Worm (Caenorhabditis elegans) whole organism, L3 larva: ENCODE data around the gene cyn-2.

Source experiments
- R02D3.7 ChIP-seq: fragments of 150-350 bp; optimal IDR thresholded peaks from 2 replicates; lab custom pipeline; 2014; ENCODE audit warnings: missing biosample characterization, missing genetic modification characterization
- ZK546.5 ChIP-seq: sonication (generic microtip); optimal IDR thresholded peaks from 2 replicates; lab custom pipeline; 2017; ENCODE audit warnings: missing biosample characterization, missing genetic modification characterization
- aly-2 ChIP-seq: fragments of 150-350 bp; optimal IDR thresholded peaks from 2 replicates; lab custom pipeline; 2014; ENCODE audit warnings: missing biosample characterization, missing genetic modification characterization
- ama-1 ChIP-seq: fragments of 150-350 bp; optimal IDR thresholded peaks from 2 replicates; lab custom pipeline; 2018
- ceh-16 ChIP-seq: sonication (generic microtip); optimal IDR thresholded peaks from 2 replicates; lab custom pipeline; 2017; ENCODE audit warnings: missing biosample characterization, missing genetic modification characterization
- ceh-28 ChIP-seq: fragments of 150-350 bp; optimal IDR thresholded peaks from 2 replicates; lab custom pipeline; 2014; ENCODE audit warnings: missing biosample characterization, missing genetic modification reagents, missing genetic modification characterization
- ceh-82 ChIP-seq: fragments of 150-350 bp; optimal IDR thresholded peaks from 2 replicates; lab custom pipeline; 2014; ENCODE audit warnings: missing biosample characterization, missing genetic modification characterization
- ceh-9 ChIP-seq: sonication (generic microtip); optimal IDR thresholded peaks from 2 replicates; lab custom pipeline; 2018; ENCODE audit warnings: missing biosample characterization, missing genetic modification characterization
- daf-12 ChIP-seq: fragments of 150-350 bp; optimal IDR thresholded peaks from 2 replicates; lab custom pipeline; 2014; ENCODE audit warnings: missing biosample characterization, missing genetic modification reagents, missing genetic modification characterization
- egl-27 ChIP-seq: sonication (generic microtip); optimal IDR thresholded peaks from 4 replicates; lab custom pipeline; 2017; ENCODE audit warnings: missing biosample characterization, missing genetic modification reagents, missing genetic modification characterization
- egl-5 ChIP-seq: fragments of 150-350 bp; optimal IDR thresholded peaks from 2 replicates; lab custom pipeline; 2017; ENCODE audit warnings: missing biosample characterization, missing genetic modification reagents, missing genetic modification characterization, inconsistent platforms
- elt-1 ChIP-seq: fragments of 150-350 bp; optimal IDR thresholded peaks from 2 replicates; lab custom pipeline; 2014; ENCODE audit warnings: missing biosample characterization, missing genetic modification characterization
- elt-2 ChIP-seq: sonication (generic microtip); optimal IDR thresholded peaks from 2 replicates; lab custom pipeline; 2016; ENCODE audit warnings: missing genetic modification reagents, mild to moderate bottlenecking, missing genetic modification characterization, missing compliant biosample characterization
- elt-3 ChIP-seq, 3 experiments: fragments of 150-350 bp in 1 of 3; sonication (generic microtip) in 2 of 3; optimal IDR thresholded peaks; 2 replicates in 2 of 3; 4 replicates in 1 of 3; lab custom pipeline; 2014 to 2017; ENCODE audit warnings: missing biosample characterization in 3 of 3, missing genetic modification characterization in 3 of 3
- eor-1 ChIP-seq, 2 experiments: fragments of 150-350 bp; optimal IDR thresholded peaks; 2 replicates each; lab custom pipeline; 2014 to 2018; ENCODE audit warnings: missing biosample characterization in 2 of 2, missing genetic modification characterization in 2 of 2
- fkh-10 ChIP-seq: sonication (generic microtip); optimal IDR thresholded peaks from 2 replicates; lab custom pipeline; 2017; ENCODE audit warnings: missing biosample characterization, missing genetic modification reagents, missing genetic modification characterization
- fkh-2 ChIP-seq: fragments of 150-350 bp; optimal IDR thresholded peaks from 2 replicates; lab custom pipeline; 2014; ENCODE audit warnings: missing biosample characterization, missing genetic modification reagents, missing genetic modification characterization
- fos-1 ChIP-seq: fragments of 150-350 bp; optimal IDR thresholded peaks from 2 replicates; lab custom pipeline; 2014; ENCODE audit warnings: missing biosample characterization, missing genetic modification characterization
- hmg-11 ChIP-seq: sonication (generic microtip); optimal IDR thresholded peaks from 2 replicates; lab custom pipeline; 2016; ENCODE audit warnings: missing genetic modification characterization, missing compliant biosample characterization
- jun-1 ChIP-seq: fragments of 150-350 bp; optimal IDR thresholded peaks from 2 replicates; lab custom pipeline; 2014; ENCODE audit warnings: missing biosample characterization, missing genetic modification reagents, missing genetic modification characterization
- lin-15B ChIP-seq: fragments of 150-350 bp; optimal IDR thresholded peaks from 2 replicates; lab custom pipeline; 2014; ENCODE audit warnings: missing biosample characterization, missing genetic modification characterization
- lin-39 ChIP-seq: fragments of 150-350 bp; optimal IDR thresholded peaks from 2 replicates; lab custom pipeline; 2018; ENCODE audit warnings: missing biosample characterization, missing genetic modification reagents, missing genetic modification characterization
- lsy-12 ChIP-seq: sonication (generic microtip); optimal IDR thresholded peaks from 2 replicates; lab custom pipeline; 2016; ENCODE audit warnings: mild to moderate bottlenecking, missing genetic modification characterization, missing compliant biosample characterization
- mdl-1 ChIP-seq: fragments of 150-350 bp; optimal IDR thresholded peaks from 2 replicates; lab custom pipeline; 2014; ENCODE audit warnings: missing biosample characterization, missing genetic modification characterization
- mml-1 ChIP-seq: fragments of 150-350 bp; sonication (generic microtip); optimal IDR thresholded peaks from 3 replicates; lab custom pipeline; 2014; ENCODE audit warnings: missing biosample characterization, missing genetic modification characterization
- nfya-1 ChIP-seq: sonication (generic microtip); optimal IDR thresholded peaks from 2 replicates; lab custom pipeline; 2017; ENCODE audit warnings: missing genetic modification characterization, mild to moderate bottlenecking, missing compliant biosample characterization, antibody characterized with exemption, moderate library complexity; ENCODE audit not compliant: insufficient read depth
- nhr-11 ChIP-seq: fragments of 150-350 bp; optimal IDR thresholded peaks from 2 replicates; lab custom pipeline; 2014; ENCODE audit warnings: missing biosample characterization, missing genetic modification characterization
- nhr-12 ChIP-seq: fragments of 150-350 bp; optimal IDR thresholded peaks from 2 replicates; lab custom pipeline; 2014; ENCODE audit warnings: missing biosample characterization, missing genetic modification characterization
- nhr-23 ChIP-seq: fragments of 150-350 bp; optimal IDR thresholded peaks from 2 replicates; lab custom pipeline; 2014; ENCODE audit warnings: missing biosample characterization, missing genetic modification reagents, missing genetic modification characterization
- nhr-237 ChIP-seq: fragments of 150-350 bp; optimal IDR thresholded peaks from 2 replicates; lab custom pipeline; 2014; ENCODE audit warnings: missing biosample characterization, missing genetic modification characterization
- nhr-25 ChIP-seq: sonication (generic microtip); optimal IDR thresholded peaks from 2 replicates; lab custom pipeline; 2017; ENCODE audit warnings: missing biosample characterization, missing genetic modification characterization
- nhr-28 ChIP-seq: fragments of 150-350 bp; optimal IDR thresholded peaks from 2 replicates; lab custom pipeline; 2014; ENCODE audit warnings: missing biosample characterization, missing genetic modification characterization
- nhr-43 ChIP-seq: sonication (generic microtip); optimal IDR thresholded peaks from 2 replicates; lab custom pipeline; 2016; ENCODE audit warnings: mild to moderate bottlenecking, missing genetic modification characterization, missing compliant biosample characterization; ENCODE audit not compliant: poor library complexity, severe bottlenecking
- nhr-67 ChIP-seq: fragments of 150-350 bp; optimal IDR thresholded peaks from 2 replicates; lab custom pipeline; 2014; ENCODE audit warnings: missing biosample characterization, missing genetic modification characterization
- nhr-76 ChIP-seq: fragments of 150-350 bp; sonication (generic microtip); optimal IDR thresholded peaks from 5 replicates; lab custom pipeline; 2014; ENCODE audit warnings: missing biosample characterization, missing genetic modification characterization
- nhr-77 ChIP-seq: fragments of 150-350 bp; optimal IDR thresholded peaks from 2 replicates; lab custom pipeline; 2014; ENCODE audit warnings: missing biosample characterization, missing genetic modification characterization
- pha-4 ChIP-seq: fragments of 150-350 bp; optimal IDR thresholded peaks from 2 replicates; lab custom pipeline; 2014; ENCODE audit warnings: missing biosample characterization, missing genetic modification reagents, missing genetic modification characterization
- pqm-1 ChIP-seq: fragments of 150-350 bp; optimal IDR thresholded peaks from 2 replicates; lab custom pipeline; 2017; ENCODE audit warnings: missing biosample characterization, missing genetic modification characterization, inconsistent platforms
- sea-2 ChIP-seq: fragments of 150-350 bp; sonication (generic microtip); optimal IDR thresholded peaks from 4 replicates; lab custom pipeline; 2014; ENCODE audit warnings: missing biosample characterization, missing genetic modification reagents, missing genetic modification characterization
- skn-1 ChIP-seq: fragments of 150-350 bp; optimal IDR thresholded peaks from 2 replicates; lab custom pipeline; 2014; ENCODE audit warnings: missing biosample characterization, missing genetic modification characterization
- snpc-4 ChIP-seq: fragments of 150-350 bp; optimal IDR thresholded peaks from 2 replicates; lab custom pipeline; 2014; ENCODE audit warnings: missing biosample characterization, missing genetic modification characterization
- tbx-2 ChIP-seq: sonication (generic microtip); optimal IDR thresholded peaks from 2 replicates; lab custom pipeline; 2016; ENCODE audit warnings: mild to moderate bottlenecking, missing genetic modification characterization, missing compliant biosample characterization
- unc-39 ChIP-seq: sonication (generic microtip); optimal IDR thresholded peaks from 4 replicates; lab custom pipeline; 2017; ENCODE audit warnings: missing biosample characterization, missing genetic modification characterization
- unc-62 ChIP-seq: fragments of 150-350 bp; sonication (generic microtip); optimal IDR thresholded peaks from 4 replicates; lab custom pipeline; 2014; ENCODE audit warnings: missing biosample characterization, missing genetic modification reagents, missing genetic modification characterization
- zag-1 ChIP-seq: fragments of 150-350 bp; optimal IDR thresholded peaks from 2 replicates; lab custom pipeline; 2014; ENCODE audit warnings: missing biosample characterization, missing genetic modification characterization
- ztf-11 ChIP-seq: fragments of 150-350 bp; optimal IDR thresholded peaks from 2 replicates; lab custom pipeline; 2014; ENCODE audit warnings: missing biosample characterization, missing genetic modification characterization
- ztf-4 ChIP-seq: fragments of 150-350 bp; optimal IDR thresholded peaks from 2 replicates; lab custom pipeline; 2014; ENCODE audit warnings: missing biosample characterization, missing genetic modification characterization

Gene cyn-2

ce11 chrIII:13693187-13693586, 719 bp downstream of the cyn-2 start:
- TF ChIP-seq R02D3.7 (no peak), ceh-28 (tag; lab: Kevin White, UChicago) (peak; percentile 57), egl-27 (tag; lab: Kevin White, UChicago) (no peak), unc-62 (GFP tag; lab: Kevin White, UChicago) (no peak), fos-1 (tag; lab: Kevin White, UChicago) (no peak)

- TF ChIP-seq fos-1 (tag; lab: Kevin White, UChicago) (no peak), snpc-4 (tag; lab: Kevin White, UChicago) (no peak), pha-4 (tag; lab: Kevin White, UChicago) (peak; percentile 96), nhr-25 (no peak), mdl-1 (no peak), nhr-23 (no peak), jun-1 (tag; lab: Kevin White, UChicago) (peak; percentile 10), eor-1 (tag; optimal IDR thresholded peaks at IDR 0.05; lab: Kevin White, UChicago) (no peak), ztf-4 (tag; lab: Kevin White, UChicago) (no peak), ceh-28 (tag; lab: Kevin White, UChicago) (peak; percentile 51), nhr-11 (tag; lab: Kevin White, UChicago) (no peak), fkh-2 (tag; lab: Kevin White, UChicago) (no peak), elt-3 (tag; optimal IDR thresholded peaks at IDR 0.05; lab: Kevin White, UChicago) (no peak), ZK546.5 (tag; lab: Kevin White, UChicago) (no peak), nhr-76 (tag; lab: Kevin White, UChicago) (no peak), tbx-2 (tag; lab: Kevin White, UChicago) (no peak), ceh-16 (tag; lab: Kevin White, UChicago) (no peak), lin-39 (no peak), elt-1 (tag; lab: Kevin White, UChicago) (no peak), unc-39 (tag; lab: Kevin White, UChicago) (no peak), ceh-82 (tag; lab: Kevin White, UChicago) (no peak), fkh-10 (GFP tag; lab: Kevin White, UChicago) (no peak), nhr-43 (peak; percentile 9), nhr-12 (tag; lab: Kevin White, UChicago) (no peak), zag-1 (no peak), aly-2 (no peak), nfya-1 (tag; lab: Kevin White, UChicago) (peak; percentile 52), sea-2 (GFP tag; lab: Kevin White, UChicago) (no peak), nhr-28 (no peak), skn-1 (tag; lab: Kevin White, UChicago) (peak; percentile 72), nhr-237 (no peak), nhr-67 (tag; lab: Kevin White, UChicago) (no peak), pqm-1 (tag; lab: Kevin White, UChicago) (peak; percentile 61), mml-1 (no peak), ztf-11 (tag; lab: Kevin White, UChicago) (no peak), lin-15B (tag; lab: Kevin White, UChicago) (no peak), egl-5 (no peak), hmg-11 (no peak), R02D3.7 (no peak), elt-2 (peak; percentile 74), ama-1 (lab: Kevin White, UChicago) (no peak), lsy-12 (tag; lab: Kevin White, UChicago) (peak; percentile 9), ceh-9 (tag; lab: Kevin White, UChicago) (no peak), nhr-77 (tag; lab: Kevin White, UChicago) (no peak), unc-62 (GFP tag; lab: Kevin White, UChicago) (no peak), daf-12 (tag; lab: Kevin White, UChicago) (no peak), egl-27 (tag; lab: Kevin White, UChicago) (peak; percentile 52)
Measured at ce11 chrIII:13694048-13694447, 1.6 kb downstream of the cyn-2 start.
